Worm (Caenorhabditis elegans) whole organism, early embryonic: ENCODE results near the gene F35C11.6.
A peak's percentile ranks its signal among the peaks of the same experiment; 100 is the strongest.

Experiments
- B0310.2 ChIP-seq: sonication (generic microtip); optimal IDR thresholded peaks from 2 replicates; lab custom pipeline; 2016; ENCODE audit warnings: mild to moderate bottlenecking, missing genetic modification characterization, missing compliant biosample characterization
- F13C5.2 ChIP-seq: sonication (generic microtip); optimal IDR thresholded peaks from 2 replicates; lab custom pipeline; 2017; ENCODE audit warnings: mild to moderate bottlenecking, missing genetic modification characterization, inconsistent platforms, missing compliant biosample characterization
- aly-1 ChIP-seq: sonication (generic microtip); optimal IDR thresholded peaks from 2 replicates; lab custom pipeline; 2016; ENCODE audit warnings: missing genetic modification characterization, missing compliant biosample characterization
- ama-1 ChIP-seq: fragments of 150-350 bp; optimal IDR thresholded peaks from 2 replicates; lab custom pipeline; 2014
- ceh-13 ChIP-seq: fragments of 200-800 bp; sonication (Bioruptor generic); optimal IDR thresholded peaks from 2 replicates; lab custom pipeline; 2018; ENCODE audit warnings: mild to moderate bottlenecking, missing genetic modification characterization, missing compliant biosample characterization
- ceh-36 ChIP-seq: sonication (generic microtip); optimal IDR thresholded peaks from 2 replicates; lab custom pipeline; 2016; ENCODE audit warnings: missing genetic modification characterization, inconsistent platforms, missing compliant biosample characterization
- ets-7 ChIP-seq: sonication (generic microtip); optimal IDR thresholded peaks from 2 replicates; lab custom pipeline; 2016; ENCODE audit warnings: missing genotype, missing genetic modification characterization, missing compliant biosample characterization
- flt-1 ChIP-seq: fragments of 200-800 bp; sonication (Bioruptor generic); IDR thresholded peaks from 2 replicates; pipeline ENCODE4 v1.3.6; 2022; ENCODE audit warnings: missing genetic modification characterization, missing compliant biosample characterization
- hmbx-1 ChIP-seq: sonication (generic microtip); optimal IDR thresholded peaks from 2 replicates; lab custom pipeline; 2016; ENCODE audit warnings: mild to moderate bottlenecking, missing genetic modification characterization, missing compliant biosample characterization
- hmg-4 ChIP-seq: fragments of 200-800 bp; sonication (Bioruptor generic); optimal IDR thresholded peaks from 2 replicates; lab custom pipeline; 2018; ENCODE audit warnings: mild to moderate bottlenecking, missing genetic modification characterization, missing compliant biosample characterization
- hnd-1 ChIP-seq: sonication (generic microtip); optimal IDR thresholded peaks from 2 replicates; lab custom pipeline; 2016; ENCODE audit warnings: missing genetic modification characterization, missing compliant biosample characterization
- pes-1 ChIP-seq: fragments of 200-800 bp; sonication (Bioruptor generic); IDR thresholded peaks from 2 replicates; pipeline ENCODE4 v1.3.6; 2022; ENCODE audit warnings: missing genetic modification reagents, missing genetic modification characterization, missing compliant biosample characterization
- scrt-1 ChIP-seq: fragments of 200-800 bp; sonication (Bioruptor generic); IDR thresholded peaks from 2 replicates; pipeline ENCODE4 v1.3.6; 2022; ENCODE audit warnings: missing genetic modification characterization, missing compliant biosample characterization
- sea-1 ChIP-seq: fragments of 200-800 bp; sonication (Bioruptor generic); conservative IDR thresholded peaks from 2 replicates; pipeline ENCODE4 v1.3.6; 2022; ENCODE audit warnings: missing genetic modification characterization, missing compliant biosample characterization
- tbx-11 ChIP-seq: fragments of 200-800 bp; sonication (Bioruptor generic); IDR thresholded peaks from 2 replicates; pipeline ENCODE4 v1.3.6; 2022; ENCODE audit warnings: missing genetic modification characterization, missing compliant biosample characterization
- tbx-37 ChIP-seq: fragments of 200-800 bp; sonication (Bioruptor generic); conservative IDR thresholded peaks from 2 replicates; pipeline ENCODE4 v1.3.6; 2022; ENCODE audit warnings: missing genetic modification reagents, missing genetic modification characterization, missing compliant biosample characterization
- tra-4 ChIP-seq: sonication (generic microtip); optimal IDR thresholded peaks from 2 replicates; lab custom pipeline; 2017; ENCODE audit warnings: missing genetic modification characterization, missing compliant biosample characterization

Gene F35C11.6

DNA sequence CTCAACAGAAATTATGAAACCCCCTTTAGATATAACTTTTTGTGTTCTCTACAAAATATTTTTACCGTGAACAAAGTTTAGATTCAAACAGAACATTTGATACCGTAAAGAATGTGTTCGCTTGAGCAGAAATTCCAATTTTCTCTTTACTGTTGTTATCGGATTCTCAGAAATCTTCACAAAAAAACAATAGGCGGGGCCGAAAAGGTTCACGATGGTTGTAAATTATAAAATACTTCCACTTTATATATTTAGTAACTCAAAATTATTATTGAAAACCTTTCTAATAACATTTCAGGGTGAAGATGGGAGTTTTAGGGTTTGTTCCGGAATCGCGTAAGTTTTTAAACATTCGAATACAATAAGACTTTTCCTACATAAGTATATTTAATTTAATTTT is 20.8 kb downstream of the F35C11.6 start, which contains the start of gene nlp-5:
Gene nlp-5, plus strand, starts transcription at position 301 of the 400 bp plus-strand sequence.
- TF ChIP-seq pes-1 (GFP tag; lab: Robert Waterston, UW): no peak

DNA sequence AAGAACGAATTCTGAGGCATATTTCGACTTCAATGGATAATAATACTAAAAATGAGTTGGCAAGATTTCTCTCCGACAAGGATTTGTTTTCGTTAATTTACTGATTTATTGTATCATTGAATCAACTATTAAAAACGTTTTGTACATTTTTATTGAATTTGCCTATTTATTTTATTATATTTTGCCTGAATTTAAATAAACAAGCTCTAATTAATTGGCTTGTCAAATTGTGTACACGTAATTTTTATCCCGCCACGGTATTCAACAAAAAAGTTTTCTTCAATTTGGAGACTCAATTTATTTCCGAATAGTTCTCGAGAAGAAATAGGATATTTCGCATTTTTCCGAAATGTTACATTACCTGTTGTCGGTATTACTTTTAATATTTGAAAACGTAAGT is 26.4 kb downstream of the F35C11.6 start, which contains the start of gene M110.7:
Gene M110.7, plus strand, starts transcription at position 301 of the 400 bp plus-strand sequence.
- no peak for TF ChIP-seq ceh-13
- TF ChIP-seq tbx-37 (GFP tag; lab: Robert Waterston, UW): no peak
- TF ChIP-seq tbx-11: no peak
- no peak for TF ChIP-seq tra-4 (tag; lab: Kevin White, UChicago)
- no peak for TF ChIP-seq ceh-36 (tag; lab: Kevin White, UChicago)
- TF ChIP-seq hmbx-1: no peak
- no peak for TF ChIP-seq scrt-1 (GFP tag; lab: Robert Waterston, UW)
- TF ChIP-seq hmg-4: no peak

DNA sequence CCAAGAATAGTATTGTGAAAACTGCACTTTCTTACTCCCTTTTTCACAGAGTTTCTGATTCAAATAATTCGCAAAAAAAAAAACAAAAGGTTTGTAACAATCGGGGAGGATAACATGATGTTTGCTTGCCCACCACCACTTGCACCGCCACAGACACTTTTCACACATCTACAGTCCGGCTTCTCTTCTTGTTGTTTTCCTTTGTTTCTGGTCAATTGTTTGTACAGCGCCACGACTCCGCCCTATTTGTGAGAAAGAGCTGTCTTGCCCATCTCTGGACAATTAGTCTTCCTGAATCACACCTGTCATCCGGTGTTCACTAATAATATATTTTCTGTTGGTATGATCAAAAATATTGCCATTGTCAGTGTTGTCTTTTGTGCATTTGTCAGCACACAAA is 28.0 kb downstream of the F35C11.6 start, which contains the start of gene M110.9:
Gene M110.9, plus strand, starts transcription at position 301 of the 400 bp plus-strand sequence.
- TF ChIP-seq pes-1 (GFP tag; lab: Robert Waterston, UW) (no peak), tbx-11 (no peak), tra-4 (tag; lab: Kevin White, UChicago) (no peak), sea-1 (GFP tag; lab: Robert Waterston, UW) (no peak), B0310.2 (tag; lab: Kevin White, UChicago) (no peak), ets-7 (tag; lab: Kevin White, UChicago) (no peak), scrt-1 (GFP tag; lab: Robert Waterston, UW) (no peak), hnd-1 (no peak), hmbx-1 (no peak)

DNA sequence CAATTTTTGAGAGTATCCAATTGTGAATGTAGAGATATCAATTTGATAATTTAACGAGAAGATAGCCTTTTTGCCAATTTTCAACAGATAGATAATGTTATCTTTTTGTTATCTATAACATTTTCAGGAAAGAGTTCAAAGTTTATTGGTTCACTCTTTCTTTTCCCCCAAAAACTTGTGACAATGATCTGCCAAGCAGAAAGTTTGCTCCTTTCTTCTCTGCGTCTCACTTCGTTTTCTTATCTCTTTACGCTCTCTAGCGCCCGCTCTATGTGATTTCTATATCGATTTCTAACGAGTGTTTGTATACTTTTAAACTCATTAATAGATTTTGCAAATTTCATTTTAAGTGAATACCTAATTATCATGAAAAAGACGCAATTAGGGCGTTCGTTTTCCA is 32.5 kb downstream of the F35C11.6 start:
- TF ChIP-seq hmbx-1 (no peak), ceh-36 (tag; lab: Kevin White, UChicago) (no peak)

DNA sequence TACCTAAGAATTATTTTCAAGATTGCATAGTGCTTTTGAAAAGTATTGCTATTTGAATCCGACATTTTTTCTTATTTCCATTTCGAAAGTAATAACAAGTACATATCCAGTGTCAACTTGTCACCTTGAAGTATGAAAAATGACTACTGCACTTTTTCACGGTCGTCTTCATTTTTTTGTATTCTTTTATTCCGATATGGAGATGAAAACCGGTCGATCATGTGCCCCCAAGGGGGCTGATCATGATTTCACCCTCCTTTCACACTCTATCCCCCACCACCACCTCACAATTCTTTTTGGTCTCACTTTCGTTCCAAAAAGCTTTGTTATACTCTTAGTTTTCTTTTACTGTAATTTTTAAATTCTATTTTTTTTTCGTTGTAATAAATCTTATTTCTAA is 33.0 kb downstream of the F35C11.6 start:
- TF ChIP-seq tbx-37 (GFP tag; lab: Robert Waterston, UW) (no peak), tra-4 (tag; lab: Kevin White, UChicago) (no peak), ama-1 (lab: Kevin White, UChicago) (no peak), scrt-1 (GFP tag; lab: Robert Waterston, UW) (no peak), ceh-13 (no peak), hmbx-1 (no peak), sea-1 (GFP tag; lab: Robert Waterston, UW) (no peak)

DNA sequence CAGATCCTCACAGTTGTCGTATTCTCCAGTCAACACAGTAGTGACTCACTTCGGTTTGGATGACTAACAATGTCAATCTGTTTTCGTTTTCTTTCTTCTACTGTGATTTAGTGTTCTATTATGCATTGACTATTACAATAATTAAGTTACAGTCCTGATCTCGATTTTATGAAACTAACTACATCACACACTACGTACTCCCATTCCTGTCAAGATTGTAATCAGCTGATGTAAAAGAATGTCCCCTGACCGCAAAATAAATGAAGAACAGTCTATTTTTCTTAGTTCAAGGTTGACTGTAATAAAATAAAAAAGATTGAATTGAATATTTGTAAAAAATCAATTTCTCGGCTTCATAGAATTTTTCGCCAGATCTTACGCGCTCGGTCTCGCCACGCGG is 33.6 kb downstream of the F35C11.6 start:
- TF ChIP-seq ama-1 (lab: Kevin White, UChicago): no peak
- TF ChIP-seq tbx-11: no peak
- no peak for TF ChIP-seq scrt-1 (GFP tag; lab: Robert Waterston, UW)
- no peak for TF ChIP-seq flt-1 (GFP tag; lab: Robert Waterston, UW)
- TF ChIP-seq hmg-4: no peak

DNA sequence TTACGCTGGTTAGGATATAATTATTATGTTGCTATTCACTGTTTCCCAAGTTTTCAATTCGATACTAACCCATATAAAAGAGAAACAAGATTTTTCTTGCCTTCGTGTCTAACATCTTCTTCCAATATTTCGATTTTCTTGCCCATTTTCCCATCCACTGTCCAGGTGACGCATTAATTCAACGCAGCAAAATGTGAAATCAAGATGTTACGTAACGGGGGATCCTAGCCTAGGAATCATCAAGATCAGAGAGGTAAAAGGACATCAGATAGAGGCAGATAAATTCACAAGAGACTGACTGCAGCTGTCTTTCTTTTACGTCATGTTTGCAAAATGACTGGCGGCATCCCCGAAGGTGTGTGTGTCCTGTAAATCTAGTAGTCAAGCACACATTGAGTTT is 34.3 kb downstream of the F35C11.6 start:
- TF ChIP-seq aly-1 (tag; lab: Kevin White, UChicago): no peak
- TF ChIP-seq sea-1 (GFP tag; lab: Robert Waterston, UW): no peak
- TF ChIP-seq ets-7 (tag; lab: Kevin White, UChicago): no peak
- no peak for TF ChIP-seq ceh-13
- no peak for TF ChIP-seq scrt-1 (GFP tag; lab: Robert Waterston, UW)
- TF ChIP-seq B0310.2 (tag; lab: Kevin White, UChicago): no peak
- no peak for TF ChIP-seq tbx-37 (GFP tag; lab: Robert Waterston, UW)
- TF ChIP-seq flt-1 (GFP tag; lab: Robert Waterston, UW): no peak
- no peak for TF ChIP-seq tbx-11
- TF ChIP-seq hmg-4: no peak

DNA sequence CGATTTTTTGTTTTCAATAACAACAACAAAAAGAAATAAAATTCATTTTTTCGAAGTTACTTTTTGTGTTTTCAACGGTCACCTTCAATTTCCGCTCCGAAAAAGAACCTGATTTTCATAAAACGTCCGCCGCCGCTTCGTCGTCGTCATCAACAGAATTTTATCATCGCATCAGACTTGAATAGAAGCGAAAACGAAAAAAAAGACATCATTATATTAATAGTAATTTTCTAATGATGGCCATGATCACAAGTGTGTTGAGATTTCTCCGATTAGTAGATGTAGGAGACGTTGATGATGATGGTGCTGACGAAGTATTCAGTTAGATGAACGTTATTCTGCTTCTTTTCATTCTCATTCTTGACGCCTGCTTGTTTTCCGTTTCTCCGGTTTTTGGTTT is 35.0 kb downstream of the F35C11.6 start:
- no peak for TF ChIP-seq scrt-1 (GFP tag; lab: Robert Waterston, UW)
- TF ChIP-seq tbx-37 (GFP tag; lab: Robert Waterston, UW): no peak
- no peak for TF ChIP-seq ama-1 (lab: Kevin White, UChicago)
- TF ChIP-seq hmbx-1: no peak
- no peak for TF ChIP-seq ceh-36 (tag; lab: Kevin White, UChicago)
- TF ChIP-seq B0310.2 (tag; lab: Kevin White, UChicago): no peak
- no peak for TF ChIP-seq hnd-1
- TF ChIP-seq flt-1 (GFP tag; lab: Robert Waterston, UW): no peak
- TF ChIP-seq ceh-13: no peak
- no peak for TF ChIP-seq ets-7 (tag; lab: Kevin White, UChicago)
- no peak for TF ChIP-seq tbx-11
- no peak for TF ChIP-seq F13C5.2 (tag; lab: Kevin White, UChicago)
- no peak for TF ChIP-seq sea-1 (GFP tag; lab: Robert Waterston, UW)

DNA sequence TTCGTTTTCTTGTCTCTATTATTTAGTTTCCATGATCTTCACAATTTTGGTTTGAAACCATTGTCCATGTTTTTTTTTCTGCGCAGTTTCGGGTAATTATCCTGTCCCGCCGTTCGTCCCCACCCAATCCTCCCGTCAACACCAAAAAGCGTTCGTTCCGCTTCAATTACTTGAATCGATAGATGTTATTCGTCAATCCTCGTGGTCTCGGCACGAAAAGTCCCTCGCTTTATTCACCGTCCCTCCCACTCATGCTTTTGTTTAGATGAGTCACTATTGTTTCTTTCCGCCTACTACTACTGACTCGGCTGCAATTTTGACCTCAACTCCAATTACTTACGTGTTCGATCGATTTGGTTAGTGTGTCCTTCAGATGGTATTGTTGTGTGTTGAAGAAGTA is 35.5 kb downstream of the F35C11.6 start:
- TF ChIP-seq ceh-13: no peak
- no peak for TF ChIP-seq pes-1 (GFP tag; lab: Robert Waterston, UW)
- no peak for TF ChIP-seq hnd-1
- peak; percentile 16 for TF ChIP-seq hmg-4
